Fruit fly (Drosophila melanogaster) S2 (cell line): ENCODE data around the gene CG15739.

Experiments used
- CG8478 ChIP-seq: fragments of >200 bp; optimal IDR thresholded peaks from 2 replicates; lab custom pipeline; 2018
- CTCF ChIP-seq, 2 experiments: fragments of >200 bp; optimal IDR thresholded peaks; 2 replicates each; lab custom pipeline; 2018

DNA sequence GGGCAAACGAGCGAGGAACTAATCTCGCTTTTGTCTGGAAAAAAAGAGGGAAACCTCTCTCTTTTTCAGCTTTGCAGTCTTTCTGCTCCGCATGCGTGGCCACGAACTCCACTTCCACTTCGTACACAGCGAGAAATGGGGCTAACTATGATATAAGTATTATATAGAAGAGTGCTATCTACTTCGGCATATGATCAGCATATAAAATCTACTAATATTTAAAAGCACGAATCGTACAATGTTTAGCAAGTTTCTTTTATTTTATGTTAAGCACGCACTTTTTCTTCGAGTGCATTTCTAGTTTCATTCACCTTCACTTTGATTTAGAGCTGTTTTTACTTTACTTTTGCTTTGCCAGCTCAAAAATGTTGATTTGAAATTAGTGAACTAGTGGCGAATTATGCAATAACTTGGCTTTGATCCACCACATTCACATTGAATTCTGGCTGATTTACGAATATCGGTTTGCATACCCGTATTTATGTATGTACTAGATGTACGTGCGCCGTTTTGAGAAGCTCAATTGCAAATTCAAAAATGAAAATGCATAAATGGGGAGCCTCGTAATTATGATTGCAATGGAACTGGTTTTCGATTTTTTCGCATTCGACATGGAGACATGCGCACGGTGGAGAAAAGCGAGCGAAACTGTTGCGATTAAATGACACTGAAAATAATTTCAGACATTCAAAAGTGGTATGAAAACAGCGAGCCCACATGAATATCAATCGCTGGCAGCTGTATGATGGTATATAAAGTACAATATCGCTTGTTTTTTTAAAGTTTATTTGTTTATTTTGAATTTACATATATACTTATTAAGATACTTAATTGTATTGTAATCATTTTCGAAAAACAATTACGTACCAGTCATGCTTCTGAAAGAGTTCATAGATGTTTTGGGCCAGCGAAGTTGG, 15.3 kb upstream of the CG15739 start:
- no peak for TF ChIP-seq CTCF (optimal IDR thresholded peaks at IDR 0.05; lab: Kevin White, UChicago)
- no peak for TF ChIP-seq CG8478 (lab: Kevin White, UChicago)
